Fruit fly (Drosophila melanogaster) whole organism, embryonic: ENCODE results near the gene ALiX.
A peak's percentile ranks its signal among the peaks of the same experiment; 100 is the strongest.

Experiments used
- CG10431 ChIP-seq: fragments of 200-800 bp; sonication (Bioruptor generic); optimal IDR thresholded peaks from 3 replicates; lab custom pipeline; 2018; ENCODE audit warnings: missing biosample characterization, mild to moderate bottlenecking, missing genetic modification characterization
- CG10654 ChIP-seq: fragments of 200-800 bp; sonication (Bioruptor generic); optimal IDR thresholded peaks from 2 replicates; lab custom pipeline; 2016; ENCODE audit warnings: missing biosample characterization, missing genetic modification characterization
- CG10959 ChIP-seq: fragments of 200-800 bp; sonication (Bioruptor generic); IDR thresholded peaks from 2 replicates; pipeline ENCODE4 v1.3.6; 2022; ENCODE audit warnings: missing biosample characterization, missing genetic modification characterization
- CG12391 ChIP-seq: fragments of 200-800 bp; sonication (Bioruptor generic); optimal IDR thresholded peaks from 3 replicates; lab custom pipeline; 2018; ENCODE audit warnings: missing biosample characterization, mild to moderate bottlenecking, missing genetic modification characterization, moderate library complexity
- CG13296 ChIP-seq: fragments of 200-800 bp; sonication (Bioruptor generic); optimal IDR thresholded peaks from 3 replicates; lab custom pipeline; 2018; ENCODE audit warnings: missing biosample characterization, mild to moderate bottlenecking, missing genetic modification characterization
- CG14014 ChIP-seq: fragments of 200-800 bp; sonication (Bioruptor generic); IDR thresholded peaks from 2 replicates; pipeline ENCODE4 v1.3.6; 2022; ENCODE audit warnings: missing biosample characterization, missing genetic modification characterization
- CG14441 ChIP-seq: fragments of 200-800 bp; sonication (Bioruptor generic); IDR thresholded peaks from 2 replicates; pipeline ENCODE4 v1.3.6; 2022; ENCODE audit warnings: missing biosample characterization, missing genetic modification characterization
- CG1832 ChIP-seq: fragments of 200-800 bp; sonication (Bioruptor generic); optimal IDR thresholded peaks from 2 replicates; lab custom pipeline; 2017; ENCODE audit warnings: missing biosample characterization, mild to moderate bottlenecking, missing genetic modification characterization, inconsistent platforms
- CG2712 ChIP-seq: fragments of 200-800 bp; optimal IDR thresholded peaks from 3 replicates; lab custom pipeline; 2019; ENCODE audit warnings: missing biosample characterization, mild to moderate bottlenecking, missing genetic modification characterization, moderate library complexity
- CG33213 ChIP-seq: fragments of 200-800 bp; sonication (Bioruptor generic); optimal IDR thresholded peaks from 3 replicates; lab custom pipeline; 2016; ENCODE audit warnings: missing biosample characterization, missing genetic modification characterization
- CG34376 ChIP-seq: fragments of 200-800 bp; sonication (Bioruptor generic); optimal IDR thresholded peaks from 2 replicates; lab custom pipeline; 2018; ENCODE audit warnings: missing biosample characterization, mild to moderate bottlenecking, missing genetic modification characterization
- CG3995 ChIP-seq: fragments of 200-800 bp; sonication (Bioruptor generic); optimal IDR thresholded peaks from 3 replicates; lab custom pipeline; 2016; ENCODE audit warnings: missing biosample characterization, missing genetic modification characterization
- CG4282 ChIP-seq: fragments of 200-800 bp; sonication (Bioruptor generic); optimal IDR thresholded peaks from 2 replicates; lab custom pipeline; 2016; ENCODE audit warnings: missing biosample characterization, missing genetic modification characterization
- CG6272 ChIP-seq: fragments of 200-800 bp; sonication (Bioruptor generic); IDR thresholded peaks from 2 replicates; pipeline ENCODE4 v1.3.6; 2022; ENCODE audit warnings: missing biosample characterization, missing genetic modification characterization
- CG6654 ChIP-seq: fragments of 200-800 bp; sonication (Bioruptor generic); optimal IDR thresholded peaks from 2 replicates; lab custom pipeline; 2017; ENCODE audit warnings: missing biosample characterization, mild to moderate bottlenecking, missing genetic modification characterization
- CG6683 ChIP-seq: fragments of 200-800 bp; sonication (Bioruptor generic); optimal IDR thresholded peaks from 2 replicates; lab custom pipeline; 2017; ENCODE audit warnings: missing biosample characterization, mild to moderate bottlenecking, missing genetic modification characterization, missing genetic modification reagents
- CG6813 ChIP-seq: fragments of 200-800 bp; sonication (Bioruptor generic); optimal IDR thresholded peaks from 2 replicates; lab custom pipeline; 2017; ENCODE audit warnings: missing biosample characterization, missing genetic modification characterization, mild to moderate bottlenecking, moderate library complexity, missing genetic modification reagents
- CG7271 ChIP-seq: fragments of 200-800 bp; sonication (Bioruptor generic); optimal IDR thresholded peaks from 2 replicates; lab custom pipeline; 2018; ENCODE audit warnings: missing biosample characterization, mild to moderate bottlenecking, missing genetic modification characterization, moderate library complexity
- Camta ChIP-seq: fragments of 200-800 bp; sonication (Bioruptor generic); optimal IDR thresholded peaks from 2 replicates; lab custom pipeline; 2016; ENCODE audit warnings: missing biosample characterization, missing genetic modification characterization
- CrebB ChIP-seq: fragments of 200-800 bp; sonication (Bioruptor generic); optimal IDR thresholded peaks from 3 replicates; lab custom pipeline; 2018; ENCODE audit warnings: missing biosample characterization, mild to moderate bottlenecking, missing genetic modification characterization
- Dip3 ChIP-seq: fragments of 200-800 bp; sonication (Bioruptor generic); optimal IDR thresholded peaks from 3 replicates; lab custom pipeline; 2016; ENCODE audit warnings: missing biosample characterization, missing genetic modification characterization
- Doc2 ChIP-seq: fragments of 200-800 bp; sonication (Bioruptor generic); IDR thresholded peaks from 2 replicates; pipeline ENCODE4 v1.3.6; 2022; ENCODE audit warnings: missing biosample characterization, missing genetic modification characterization
- ERR ChIP-seq: fragments of 200-800 bp; sonication (Bioruptor generic); optimal IDR thresholded peaks from 2 replicates; lab custom pipeline; 2016; ENCODE audit warnings: missing biosample characterization, missing genetic modification characterization
- Gug ChIP-seq: fragments of 200-800 bp; sonication (Bioruptor generic); IDR thresholded peaks from 4 replicates; pipeline ENCODE4 v1.3.6; 2022; ENCODE audit warnings: missing biosample characterization, missing genetic modification characterization
- H2.0 ChIP-seq: fragments of 200-800 bp; sonication (Bioruptor generic); IDR thresholded peaks from 2 replicates; pipeline ENCODE4 v1.3.6; 2022; ENCODE audit warnings: missing biosample characterization, missing genetic modification characterization
- HLHmδ ChIP-seq: fragments of 200-800 bp; sonication (Bioruptor generic); optimal IDR thresholded peaks from 2 replicates; lab custom pipeline; 2018; ENCODE audit warnings: missing biosample characterization, mild to moderate bottlenecking, missing genetic modification characterization, moderate library complexity
- HmgZ ChIP-seq: fragments of 200-800 bp; sonication (Bioruptor generic); optimal IDR thresholded peaks from 2 replicates; lab custom pipeline; 2018; ENCODE audit warnings: missing biosample characterization, mild to moderate bottlenecking, missing genetic modification characterization
- Jarid2 ChIP-seq: fragments of 200-800 bp; sonication (Bioruptor generic); optimal IDR thresholded peaks from 3 replicates; lab custom pipeline; 2017; ENCODE audit warnings: mild to moderate bottlenecking, missing biosample characterization, missing genetic modification reagents, missing genetic modification characterization
- Lhr ChIP-seq: fragments of 200-800 bp; sonication (Bioruptor generic); optimal IDR thresholded peaks from 3 replicates; lab custom pipeline; 2017; ENCODE audit warnings: mild to moderate bottlenecking, missing biosample characterization, missing genetic modification reagents, missing genetic modification characterization
- MESR4 ChIP-seq: fragments of 200-800 bp; sonication (Bioruptor generic); optimal IDR thresholded peaks from 2 replicates; lab custom pipeline; 2018; ENCODE audit warnings: missing biosample characterization, mild to moderate bottlenecking, missing genetic modification characterization, moderate library complexity
- Mrtf ChIP-seq: fragments of 200-800 bp; sonication (Bioruptor generic); IDR thresholded peaks from 3 replicates; pipeline ENCODE4 v1.3.6; 2022; ENCODE audit warnings: missing biosample characterization, missing genetic modification characterization
- Neu2 ChIP-seq: fragments of 200-800 bp; sonication (Bioruptor generic); optimal IDR thresholded peaks from 3 replicates; lab custom pipeline; 2016; ENCODE audit warnings: missing biosample characterization, missing genetic modification characterization, borderline replicate concordance
- Nf-YA ChIP-seq: fragments of 200-800 bp; sonication (Bioruptor generic); IDR thresholded peaks from 2 replicates; pipeline ENCODE4 v1.3.6; 2022; ENCODE audit warnings: missing biosample characterization, missing genetic modification characterization
- Six4 ChIP-seq: fragments of 200-800 bp; sonication (Bioruptor generic); optimal IDR thresholded peaks from 2 replicates; lab custom pipeline; 2016; ENCODE audit warnings: missing biosample characterization, missing genetic modification characterization
- Trl ChIP-seq, 3 experiments: fragments of >200 bp in 2 of 3; fragments of 200-800 bp in 1 of 3; sonication (Bioruptor generic) in 1 of 3; optimal IDR thresholded peaks; 2 replicates in 1 of 3; 3 replicates in 2 of 3; lab custom pipeline; 2016 to 2017; ENCODE audit warnings: missing biosample characterization in 1 of 3, missing genetic modification characterization in 1 of 3
- abd-A ChIP-seq: fragments of 200-800 bp; sonication (Bioruptor generic); optimal IDR thresholded peaks from 3 replicates; lab custom pipeline; 2019; ENCODE audit warnings: missing biosample characterization, mild to moderate bottlenecking, missing genetic modification characterization, moderate library complexity
- amos ChIP-seq: fragments of 200-800 bp; sonication (Bioruptor generic); IDR thresholded peaks from 2 replicates; pipeline ENCODE4 v1.3.6; 2022; ENCODE audit warnings: missing biosample characterization, missing genetic modification characterization; ENCODE audit not compliant: partially characterized antibody
- ara ChIP-seq: fragments of 200-800 bp; sonication (Bioruptor generic); IDR thresholded peaks from 2 replicates; pipeline ENCODE4 v1.3.6; 2022; ENCODE audit warnings: missing biosample characterization, missing genetic modification characterization
- az2 ChIP-seq: fragments of 200-800 bp; sonication (Bioruptor generic); optimal IDR thresholded peaks from 3 replicates; lab custom pipeline; 2016; ENCODE audit warnings: missing biosample characterization, missing genetic modification characterization
- bigmax ChIP-seq: fragments of 200-800 bp; sonication (Bioruptor generic); optimal IDR thresholded peaks from 2 replicates; lab custom pipeline; 2018; ENCODE audit warnings: missing biosample characterization, mild to moderate bottlenecking, missing genetic modification characterization
- crc ChIP-seq: fragments of 200-800 bp; sonication (Bioruptor generic); optimal IDR thresholded peaks from 2 replicates; lab custom pipeline; 2016; ENCODE audit warnings: missing biosample characterization, missing genetic modification characterization
- danr ChIP-seq: fragments of 200-800 bp; sonication (Bioruptor generic); IDR thresholded peaks from 2 replicates; pipeline ENCODE4 v1.3.6; 2022; ENCODE audit warnings: missing biosample characterization, missing genetic modification characterization
- gcm2 ChIP-seq: fragments of 200-800 bp; sonication (Bioruptor generic); optimal IDR thresholded peaks from 2 replicates; lab custom pipeline; 2016; ENCODE audit warnings: missing biosample characterization, missing genetic modification characterization
- gsb-n ChIP-seq: fragments of 200-800 bp; sonication (Bioruptor generic); optimal IDR thresholded peaks from 3 replicates; lab custom pipeline; 2018; ENCODE audit warnings: missing biosample characterization, mild to moderate bottlenecking, missing genetic modification characterization
- hb ChIP-seq: fragments of 200-800 bp; sonication (Bioruptor generic); IDR thresholded peaks from 3 replicates; pipeline ENCODE4 v1.3.6; 2022; ENCODE audit warnings: missing biosample characterization, missing genetic modification characterization; ENCODE audit not compliant: partially characterized antibody
- her ChIP-seq: fragments of 200-800 bp; sonication (Bioruptor generic); optimal IDR thresholded peaks from 2 replicates; lab custom pipeline; 2016; ENCODE audit warnings: missing biosample characterization, missing genetic modification characterization
- lola ChIP-seq, 3 experiments: fragments of >200 bp in 2 of 3; fragments of 200-800 bp in 1 of 3; sonication (Bioruptor generic) in 1 of 3; optimal IDR thresholded peaks; 2 replicates each; lab custom pipeline; 2017 to 2019; ENCODE audit warnings: missing biosample characterization in 3 of 3, missing genetic modification characterization in 3 of 3, mild to moderate bottlenecking in 1 of 3, moderate library complexity in 1 of 3
- repo ChIP-seq: fragments of 200-800 bp; sonication (Bioruptor generic); optimal IDR thresholded peaks from 2 replicates; lab custom pipeline; 2016; ENCODE audit warnings: missing biosample characterization, missing genetic modification characterization
- slbo ChIP-seq: fragments of 200-800 bp; sonication (Bioruptor generic); IDR thresholded peaks from 2 replicates; pipeline ENCODE4 v1.3.6; 2022; ENCODE audit warnings: missing biosample characterization, missing genetic modification characterization

Gene ALiX

DNA sequence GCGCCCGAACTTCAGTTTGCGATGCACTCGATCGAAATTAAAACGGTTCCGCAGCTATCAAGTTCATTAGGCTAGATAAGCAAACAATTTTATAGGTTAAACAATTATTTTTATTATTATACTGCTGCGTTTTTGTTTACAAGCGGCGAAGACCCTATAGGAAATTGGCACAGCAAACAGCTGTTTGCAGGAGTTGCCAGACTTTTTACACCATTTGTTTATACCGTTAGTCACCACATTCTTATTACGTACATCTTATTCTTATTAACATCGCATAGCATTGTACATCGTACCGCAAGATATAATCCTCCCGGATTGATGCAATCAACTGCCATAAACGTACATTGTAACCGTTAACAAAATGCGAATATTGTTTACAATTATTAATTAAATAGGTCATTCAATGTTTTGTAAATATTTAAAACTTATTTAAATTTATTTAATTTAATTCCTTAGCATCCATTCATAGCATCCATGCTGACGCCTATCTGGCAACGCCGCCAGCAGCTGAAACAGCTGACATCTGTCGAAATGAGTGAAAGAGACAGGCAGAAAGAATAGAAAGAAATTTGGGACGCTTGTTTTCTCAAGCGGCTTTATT, 6.8 kb upstream of the ALiX start, which contains the start of the genes CROT and CG12877 (continued):
- TF ChIP-seq Trl (optimal IDR thresholded peaks at IDR 0.05; lab: Kevin White, UChicago) (no peak), Trl (GFP tag; optimal IDR thresholded peaks at IDR 0.05; lab: Kevin White, UChicago) (peak; percentile 45), Six4 (peak; percentile 60), HLHmδ (GFP tag; lab: Kevin White, UChicago) (no peak), Nf-YA (GFP tag; lab: Robert Waterston, UW) (0 out of 2 replicates have a peak, but pooled peaks have one; percentile 60), Mrtf (peak; percentile 59; the same call in 2 of the 3 replicates), CG33213 (GFP tag; lab: Kevin White, UChicago) (no peak), Camta (GFP tag; lab: Kevin White, UChicago) (peak; percentile 26), abd-A (no peak), CG2712 (peak; percentile 85), CG6272 (GFP tag; lab: Robert Waterston, UW) (peak; percentile 77), repo (GFP tag; lab: Kevin White, UChicago) (no peak), CG10431 (GFP tag; lab: Kevin White, UChicago) (no peak), HmgZ (tag; lab: Kevin White, UChicago) (peak; percentile 63), CG12391 (tag; lab: Kevin White, UChicago) (peak; percentile 89), lola (GFP tag; optimal IDR thresholded peaks at IDR 0.05; lab: Kevin White, UChicago) (peak in 1 of 3 experiments; percentile 88), her (GFP tag; lab: Kevin White, UChicago) (no peak), Jarid2 (GFP tag; lab: Kevin White, UChicago) (peak; percentile 8), CG14014 (GFP tag; lab: Robert Waterston, UW) (peak; percentile 73; the same call in 1 of the 2 replicates), gsb-n (tag; lab: Kevin White, UChicago) (peak; percentile 77), Neu2 (GFP tag; lab: Kevin White, UChicago) (no peak), Lhr (GFP tag; lab: Kevin White, UChicago) (peak; percentile 65), CG7271 (tag; lab: Kevin White, UChicago) (no peak), CG6654 (GFP tag; lab: Kevin White, UChicago) (peak; percentile 56), Gug (GFP tag; lab: Robert Waterston, UW) (peak; percentile 84), crc (no peak), CG6683 (GFP tag; lab: Kevin White, UChicago) (no peak), CG10959 (GFP tag; lab: Robert Waterston, UW) (peak; percentile 33; the same call in 1 of the 2 replicates), CG3995 (GFP tag; lab: Kevin White, UChicago) (peak; percentile 92), bigmax (GFP tag; lab: Kevin White, UChicago) (peak; percentile 92), CG6813 (GFP tag; lab: Kevin White, UChicago) (peak; percentile 13), slbo (GFP tag; lab: Robert Waterston, UW) (peak; percentile 89), CG10654 (peak; percentile 72), CrebB (no peak), ERR (GFP tag; lab: Kevin White, UChicago) (no peak), CG13296 (GFP tag; lab: Kevin White, UChicago) (peak; percentile 60), CG14441 (GFP tag; lab: Robert Waterston, UW) (peak; percentile 78), ara (GFP tag; lab: Robert Waterston, UW) (peak; percentile 55), H2.0 (GFP tag; lab: Robert Waterston, UW) (peak; percentile 83), CG34376 (GFP tag; lab: Kevin White, UChicago) (peak; percentile 58), CG4282 (GFP tag; lab: Kevin White, UChicago) (no peak), CG1832 (GFP tag; lab: Kevin White, UChicago) (peak; percentile 49), amos (no peak), Dip3 (peak; percentile 56), az2 (GFP tag; lab: Kevin White, UChicago) (peak; percentile 84), danr (GFP tag; lab: Robert Waterston, UW) (peak; percentile 75; the same call in 1 of the 2 replicates), Doc2 (GFP tag; lab: Robert Waterston, UW) (peak; percentile 59; the same call in 1 of the 2 replicates), gcm2 (GFP tag; lab: Kevin White, UChicago) (no peak), MESR4 (GFP tag; lab: Kevin White, UChicago) (no peak), hb (no peak)
